Fruit fly (Drosophila melanogaster): Measurements from ENCODE around the gene CG14777.
A peak's percentile ranks its signal among the peaks of the same experiment; 100 is the strongest.

Gene CG14777

dm6 chrX:1482840-1483518 lies 17.0 kb downstream of the CG14777 start, which contains the start of the genes sta and inc (continued):
- TF ChIP-seq Max (GFP tag; optimal IDR thresholded peaks at IDR 0.05) (peak; percentile 61), Sox100B (GFP tag; optimal IDR thresholded peaks at IDR 0.05) (no peak), p53 (GFP tag; optimal IDR thresholded peaks at IDR 0.05) (peak; percentile 66), BEAF-32 (GFP tag; optimal IDR thresholded peaks at IDR 0.05) (peak; percentile 74), lbe (GFP tag; optimal IDR thresholded peaks at IDR 0.05) (peak; percentile 35), trh (GFP tag; optimal IDR thresholded peaks at IDR 0.05) (no peak), lmd (GFP tag; IDR thresholded peaks at IDR 0.05) (peak; percentile 32; the same call in 1 of the 2 replicates), CG9876 (GFP tag; optimal IDR thresholded peaks at IDR 0.05) (peak; percentile 46), vvl (GFP tag; IDR thresholded peaks at IDR 0.05) (peak; percentile 66), pzg (GFP tag; optimal IDR thresholded peaks at IDR 0.05) (peak; percentile 98), CG8478 (optimal IDR thresholded peaks at IDR 0.05) (no peak), CG10565 (GFP tag; optimal IDR thresholded peaks at IDR 0.05) (no peak), gro (GFP tag; optimal IDR thresholded peaks at IDR 0.05) (no peak), z (GFP tag; IDR thresholded peaks at IDR 0.05) (0 out of 3 replicates have a peak, but pooled peaks have one; percentile 27), CG6791 (GFP tag; IDR thresholded peaks at IDR 0.05; ENCODE audit: partially characterized antibody) (peak; percentile 61; the same call in 2 of the 3 replicates), CG16863 (GFP tag; optimal IDR thresholded peaks at IDR 0.05) (no peak), CG2116 (GFP tag; optimal IDR thresholded peaks at IDR 0.05) (peak; percentile 81), Rx (GFP tag; IDR thresholded peaks at IDR 0.05) (peak; percentile 51), sens-2 (GFP tag; IDR thresholded peaks at IDR 0.05) (0 out of 2 replicates have a peak, but pooled peaks have one; percentile 8), CG14014 (GFP tag; IDR thresholded peaks at IDR 0.05) (peak; percentile 45; the same call in 1 of the 2 replicates), kah (GFP tag; optimal IDR thresholded peaks at IDR 0.05) (peak; percentile 46), CoRest (tag; optimal IDR thresholded peaks at IDR 0.05) (peak; percentile 44), CG4820 (GFP tag; optimal IDR thresholded peaks at IDR 0.05) (no peak), kay (GFP tag; optimal IDR thresholded peaks at IDR 0.05) (peak; percentile 0), CG17568 (GFP tag; optimal IDR thresholded peaks at IDR 0.05) (no peak), dan (GFP tag; IDR thresholded peaks at IDR 0.05) (no peak), repo (GFP tag; optimal IDR thresholded peaks at IDR 0.05) (peak; percentile 54), fd64A (GFP tag; optimal IDR thresholded peaks at IDR 0.05) (peak; percentile 52), CG34422 (GFP tag; IDR thresholded peaks at IDR 0.05) (peak; percentile 80; the same call in 2 of the 3 replicates), lilli (GFP tag; optimal IDR thresholded peaks at IDR 0.05) (peak; percentile 65), CG9727 (GFP tag; optimal IDR thresholded peaks at IDR 0.05) (peak; percentile 71), CG11456 (GFP tag; IDR thresholded peaks at IDR 0.05) (peak; percentile 74; the same call in 2 of the 3 replicates), fd96Cb (tag; optimal IDR thresholded peaks at IDR 0.05) (no peak), Xbp1 (GFP tag; optimal IDR thresholded peaks at IDR 0.05) (peak; percentile 38), rib (GFP tag; IDR thresholded peaks at IDR 0.05) (peak; percentile 79; the same call in 1 of the 2 replicates), CG15011 (GFP tag; optimal IDR thresholded peaks at IDR 0.05) (no peak), luna (GFP tag; optimal IDR thresholded peaks at IDR 0.05) (peak; percentile 6), ERR (GFP tag; optimal IDR thresholded peaks at IDR 0.05) (no peak), psq (GFP tag; optimal IDR thresholded peaks at IDR 0.05) (no peak), Rfx (GFP tag; IDR thresholded peaks at IDR 0.05) (peak; percentile 80), Ssrp (tag; optimal IDR thresholded peaks at IDR 0.05) (peak; percentile 25), CG10147 (GFP tag; optimal IDR thresholded peaks at IDR 0.05) (peak; percentile 55), sens (GFP tag) (peak; percentile 76), CG17385 (GFP tag; optimal IDR thresholded peaks at IDR 0.05) (peak; percentile 72), CG1792 (GFP tag; optimal IDR thresholded peaks at IDR 0.05) (peak; percentile 53), CG10274 (GFP tag; optimal IDR thresholded peaks at IDR 0.05) (peak; percentile 60), abd-A (tag; optimal IDR thresholded peaks at IDR 0.05) (peak; percentile 55), NFAT (GFP tag; IDR thresholded peaks at IDR 0.05) (peak; percentile 58; the same call in 1 of the 2 replicates), CG17612 (GFP tag; IDR thresholded peaks at IDR 0.05) (no peak), nau (GFP tag; optimal IDR thresholded peaks at IDR 0.05) (no peak)

Data from whole organism, embryonic.